Fruit fly (Drosophila melanogaster): ENCODE measurements around the gene CG7974.

CG7974 gene

dm6 chr3L:1672627-1673026 is 7.7 kb downstream of the CG7974 start, which contains the start of gene CG13930:
TSS of gene CG13930 (minus strand) at chr3L:1672727.
- no peak for TF ChIP-seq psq (optimal IDR thresholded peaks at IDR 0.05)
- TF ChIP-seq h (optimal IDR thresholded peaks at IDR 0.05): no peak
- TF ChIP-seq ttk (optimal IDR thresholded peaks at IDR 0.05): no peak
- TF ChIP-seq Sin3A (optimal IDR thresholded peaks at IDR 0.05): no peak
- no peak for TF ChIP-seq Myc (optimal IDR thresholded peaks at IDR 0.05)
- no peak for TF ChIP-seq insv (optimal IDR thresholded peaks at IDR 0.05)

DNA sequence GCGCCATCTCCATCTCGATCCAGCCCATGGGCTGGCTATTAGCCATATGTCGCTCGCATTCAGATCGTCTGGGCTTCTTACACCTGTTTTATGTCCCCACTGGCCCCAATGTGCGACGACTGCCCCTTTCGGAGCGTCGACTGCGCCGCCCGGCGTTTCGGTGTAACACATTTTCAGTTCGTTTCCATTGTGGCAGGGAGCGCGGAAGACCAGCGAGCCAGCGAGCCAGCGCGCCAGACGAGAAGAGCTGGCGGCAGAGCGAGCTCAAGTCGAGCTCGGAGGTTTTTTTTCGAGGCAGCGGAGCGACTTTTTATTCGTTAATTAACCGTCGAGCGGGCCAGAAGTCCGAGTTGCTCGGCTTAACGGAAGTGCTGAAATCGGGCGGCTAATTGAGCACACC is 9.4 kb downstream of the CG7974 start, which contains the start of gene CG7991:
TSS of gene CG7991 (plus strand) at position 329 of the 400 bp plus-strand sequence.
- no peak for TF ChIP-seq insv (optimal IDR thresholded peaks at IDR 0.05)
- no peak for TF ChIP-seq Sin3A (optimal IDR thresholded peaks at IDR 0.05)
- no peak for TF ChIP-seq psq (optimal IDR thresholded peaks at IDR 0.05)
- no peak for TF ChIP-seq h (optimal IDR thresholded peaks at IDR 0.05)
- TF ChIP-seq Myc (optimal IDR thresholded peaks at IDR 0.05): no peak
- TF ChIP-seq ttk (optimal IDR thresholded peaks at IDR 0.05): no peak

DNA sequence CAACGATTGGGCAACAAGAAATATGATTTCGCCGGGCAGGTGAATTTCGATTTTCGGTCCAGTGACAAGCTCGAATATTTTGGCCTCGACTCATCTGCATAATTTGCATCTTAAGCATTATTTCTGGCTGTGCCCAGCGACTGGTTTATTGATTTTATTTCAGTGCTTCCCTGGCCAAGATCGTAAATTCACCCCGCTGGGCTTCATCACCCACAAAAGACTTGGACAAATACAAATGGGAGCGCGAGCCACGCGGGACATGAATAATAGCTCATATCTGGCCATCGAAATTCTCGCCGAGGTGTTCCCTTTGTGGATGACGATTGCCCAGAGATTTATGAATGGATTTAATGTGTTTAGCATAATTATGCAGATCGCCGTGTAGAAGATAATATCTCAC is 10.3 kb downstream of the CG7974 start:
- TF ChIP-seq insv (optimal IDR thresholded peaks at IDR 0.05) (no peak), Sin3A (optimal IDR thresholded peaks at IDR 0.05) (no peak), ttk (optimal IDR thresholded peaks at IDR 0.05) (no peak), Myc (optimal IDR thresholded peaks at IDR 0.05) (no peak), h (optimal IDR thresholded peaks at IDR 0.05) (no peak)

- no peak for TF ChIP-seq psq (optimal IDR thresholded peaks at IDR 0.05)
- TF ChIP-seq ttk (optimal IDR thresholded peaks at IDR 0.05): no peak
- no peak for TF ChIP-seq Myc (optimal IDR thresholded peaks at IDR 0.05)
- TF ChIP-seq Sin3A (optimal IDR thresholded peaks at IDR 0.05): no peak
- TF ChIP-seq insv (optimal IDR thresholded peaks at IDR 0.05): no peak
- no peak for TF ChIP-seq h (optimal IDR thresholded peaks at IDR 0.05)
Observed at dm6 chr3L:1676222-1676621, 11.3 kb downstream of the CG7974 start.

DNA sequence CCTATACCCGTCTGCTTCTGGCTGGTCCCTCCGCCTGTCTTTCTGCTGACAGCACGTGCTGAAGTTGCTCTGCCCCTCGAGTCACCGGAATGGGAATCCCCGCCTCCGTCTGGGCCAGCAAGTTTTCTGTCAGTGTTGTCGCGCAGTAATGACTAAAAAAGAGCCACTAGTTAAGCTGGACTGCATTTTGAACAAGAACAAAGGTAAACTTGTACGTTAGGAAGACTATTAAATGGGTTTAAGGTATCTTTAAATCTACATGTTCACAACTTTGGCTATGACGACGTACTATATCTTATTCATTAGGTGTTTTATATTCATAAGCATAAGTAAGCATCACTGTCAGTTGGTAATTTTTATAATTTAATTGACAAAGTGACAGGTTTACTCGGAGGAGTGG is 14.5 kb downstream of the CG7974 start:
- TF ChIP-seq insv (optimal IDR thresholded peaks at IDR 0.05): no peak
- TF ChIP-seq Myc (optimal IDR thresholded peaks at IDR 0.05): no peak

dm6 chr3L:1683091-1683490 is 18.2 kb downstream of the CG7974 start:
- TF ChIP-seq Sin3A (optimal IDR thresholded peaks at IDR 0.05) (no peak), psq (optimal IDR thresholded peaks at IDR 0.05) (no peak), Myc (optimal IDR thresholded peaks at IDR 0.05) (no peak), insv (optimal IDR thresholded peaks at IDR 0.05) (no peak), ttk (optimal IDR thresholded peaks at IDR 0.05) (no peak), h (optimal IDR thresholded peaks at IDR 0.05) (no peak)

DNA sequence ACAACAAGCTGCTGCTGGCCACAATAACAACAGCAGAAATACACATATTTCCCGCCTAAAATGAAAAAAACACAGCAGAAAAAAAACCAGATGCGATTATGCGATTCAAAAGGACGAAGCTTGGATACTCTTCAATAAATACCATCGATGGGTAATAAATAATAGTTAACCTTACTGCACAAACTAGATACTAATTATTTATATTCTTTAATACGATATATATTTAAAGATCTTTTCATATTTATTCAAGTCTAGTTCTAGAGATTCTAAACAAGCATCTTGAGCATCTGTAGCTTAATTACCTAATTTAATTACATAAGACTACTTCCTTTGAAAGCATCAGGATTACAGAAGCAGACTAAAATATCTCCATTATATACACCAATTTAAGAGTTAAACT is 23.2 kb downstream of the CG7974 start:
- TF ChIP-seq Sin3A (optimal IDR thresholded peaks at IDR 0.05): no peak
- no peak for TF ChIP-seq insv (optimal IDR thresholded peaks at IDR 0.05)
- no peak for TF ChIP-seq h (optimal IDR thresholded peaks at IDR 0.05)
- TF ChIP-seq psq (optimal IDR thresholded peaks at IDR 0.05): no peak
- no peak for TF ChIP-seq Myc (optimal IDR thresholded peaks at IDR 0.05)
- TF ChIP-seq ttk (optimal IDR thresholded peaks at IDR 0.05): no peak

- TF ChIP-seq h (optimal IDR thresholded peaks at IDR 0.05): no peak
- no peak for TF ChIP-seq ttk (optimal IDR thresholded peaks at IDR 0.05)
- no peak for TF ChIP-seq insv (optimal IDR thresholded peaks at IDR 0.05)
- TF ChIP-seq Myc (optimal IDR thresholded peaks at IDR 0.05): no peak
- no peak for TF ChIP-seq psq (optimal IDR thresholded peaks at IDR 0.05)
- no peak for TF ChIP-seq Sin3A (optimal IDR thresholded peaks at IDR 0.05)
Observed at dm6 chr3L:1688569-1688968, 23.6 kb downstream of the CG7974 start.

DNA sequence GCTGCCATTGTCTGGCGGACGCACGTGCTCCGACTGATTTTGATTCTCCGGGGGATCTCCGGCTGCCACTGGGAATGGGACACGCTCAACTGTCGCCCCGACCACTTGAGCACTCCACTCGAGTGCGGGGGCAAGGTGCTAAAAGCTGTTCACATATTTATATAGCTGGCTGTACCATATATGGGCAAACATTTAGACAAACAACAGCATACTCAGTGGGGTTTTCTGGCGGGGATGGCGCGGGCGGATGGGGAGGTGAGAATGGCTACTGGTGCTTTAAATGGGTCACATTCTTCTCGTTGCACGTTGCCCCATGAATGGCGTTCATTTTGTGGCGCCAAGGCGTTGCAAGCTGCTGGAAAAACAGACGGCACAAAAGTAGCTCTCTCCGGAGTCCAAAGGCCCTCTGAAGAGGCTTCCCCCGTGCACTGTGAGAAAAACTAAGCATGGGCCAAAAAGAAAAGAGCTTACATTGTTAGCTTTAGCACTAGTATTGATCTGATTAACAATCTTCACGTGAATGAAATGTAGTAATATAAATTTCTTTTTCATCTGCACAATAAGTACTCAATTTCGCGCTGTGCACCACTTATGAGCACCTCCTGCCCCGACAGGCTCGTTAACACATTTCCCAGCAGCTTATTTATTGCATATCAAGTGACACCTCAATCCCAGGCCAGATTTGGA is 25.9 kb downstream of the CG7974 start:
- TF ChIP-seq Myc (optimal IDR thresholded peaks at IDR 0.05) (no peak), psq (optimal IDR thresholded peaks at IDR 0.05) (no peak), h (optimal IDR thresholded peaks at IDR 0.05) (no peak)

DNA sequence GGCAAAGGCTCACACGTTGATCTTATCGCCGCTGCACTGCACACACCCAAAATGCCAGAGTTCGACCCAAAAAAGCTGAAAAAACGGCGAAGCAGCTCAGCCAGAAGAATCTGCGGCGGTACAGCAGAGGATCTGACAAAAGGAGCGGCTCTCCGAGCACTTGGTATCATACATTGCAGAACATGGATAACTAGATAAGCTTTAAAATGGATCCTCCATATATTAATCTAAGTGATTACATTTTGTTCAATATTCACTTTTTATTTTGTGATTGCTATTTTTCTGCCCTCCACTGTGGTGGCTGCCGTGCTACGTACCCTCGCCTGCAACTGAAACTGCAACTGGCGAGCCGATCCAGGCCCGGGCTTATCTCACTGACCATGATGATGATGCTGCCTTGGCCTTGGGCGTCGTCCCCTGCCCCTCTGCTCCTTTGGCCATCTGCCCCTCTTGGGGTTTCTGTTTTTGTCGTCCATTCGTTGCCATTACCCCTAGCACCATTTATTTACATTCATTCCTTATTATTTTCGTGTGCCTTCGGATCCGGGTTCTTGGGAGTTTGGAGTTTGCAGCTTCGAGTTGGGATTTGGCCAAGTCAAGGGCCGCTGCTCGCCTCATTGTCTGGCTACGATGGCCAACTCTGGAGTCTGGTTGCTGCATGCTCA is 27.3 kb downstream of the CG7974 start:
- TF ChIP-seq ttk (optimal IDR thresholded peaks at IDR 0.05) (no peak), Sin3A (optimal IDR thresholded peaks at IDR 0.05) (no peak), h (optimal IDR thresholded peaks at IDR 0.05) (no peak)

DNA sequence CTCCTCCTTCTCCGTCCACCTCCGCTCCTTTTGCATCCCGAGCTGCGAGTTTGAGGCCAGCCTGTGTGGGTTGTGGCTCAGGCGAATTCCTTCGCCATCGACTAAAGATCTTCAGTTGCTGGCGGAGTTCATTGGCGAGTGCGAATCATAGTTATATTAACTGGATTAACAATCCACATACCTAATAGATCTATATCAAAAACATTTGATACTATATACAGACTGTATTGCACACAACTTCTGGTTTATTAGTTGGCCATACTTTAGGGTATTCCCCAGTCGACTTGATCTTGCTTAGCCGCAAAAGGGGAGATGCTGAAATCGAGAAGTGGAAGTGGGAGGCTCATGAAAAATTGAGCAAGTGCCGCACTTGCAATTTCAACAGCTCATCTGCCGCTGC is 27.9 kb downstream of the CG7974 start:
- TF ChIP-seq insv (optimal IDR thresholded peaks at IDR 0.05): no peak
- no peak for TF ChIP-seq h (optimal IDR thresholded peaks at IDR 0.05)
- no peak for TF ChIP-seq Sin3A (optimal IDR thresholded peaks at IDR 0.05)

- no peak for TF ChIP-seq Myc (optimal IDR thresholded peaks at IDR 0.05)
- TF ChIP-seq Sin3A (optimal IDR thresholded peaks at IDR 0.05): no peak
- no peak for TF ChIP-seq h (optimal IDR thresholded peaks at IDR 0.05)
- TF ChIP-seq psq (optimal IDR thresholded peaks at IDR 0.05): no peak
- TF ChIP-seq insv (optimal IDR thresholded peaks at IDR 0.05): no peak
- no peak for TF ChIP-seq ttk (optimal IDR thresholded peaks at IDR 0.05)
Observed at dm6 chr3L:1694317-1694716, 29.4 kb downstream of the CG7974 start, which contains the start of gene CG12011. TSS of gene CG12011 (plus strand) at chr3L:1694617.

- no peak for TF ChIP-seq Sin3A (optimal IDR thresholded peaks at IDR 0.05)
- no peak for TF ChIP-seq h (optimal IDR thresholded peaks at IDR 0.05)
Observed at dm6 chr3L:1702367-1702927, 37.5 kb downstream of the CG7974 start, which contains the start of gene CG13931. TSS of gene CG13931 (minus strand) at chr3L:1702407.
